Fruit fly (Drosophila melanogaster) whole organism, embryonic: ENCODE results near the gene CG43400.
A peak's percentile ranks its signal among the peaks of the same experiment; 100 is the strongest.

Experiments used
- Ada2b ChIP-seq: fragments of 200-800 bp; sonication (Bioruptor generic); IDR thresholded peaks from 2 replicates; pipeline ENCODE4 v1.3.6; 2022; ENCODE audit warnings: missing biosample characterization, missing genetic modification characterization
- Atf3 ChIP-seq: fragments of 200-800 bp; sonication (Bioruptor generic); optimal IDR thresholded peaks from 3 replicates; lab custom pipeline; 2016; ENCODE audit warnings: missing biosample characterization, missing genetic modification characterization
- CG11093 ChIP-seq: fragments of 200-800 bp; sonication (Bioruptor generic); IDR thresholded peaks from 3 replicates; pipeline ENCODE4 v1.3.6; 2022; ENCODE audit warnings: missing biosample characterization, missing genetic modification characterization
- CG11247 ChIP-seq: fragments of 200-800 bp; sonication (Bioruptor generic); IDR thresholded peaks from 2 replicates; pipeline ENCODE4 v1.3.6; 2022; ENCODE audit warnings: missing biosample characterization, missing genetic modification characterization
- CG1233 ChIP-seq: fragments of 200-800 bp; sonication (Bioruptor generic); optimal IDR thresholded peaks from 4 replicates; lab custom pipeline; 2018; ENCODE audit warnings: missing biosample characterization, mild to moderate bottlenecking, missing genetic modification characterization
- CG12659 ChIP-seq: fragments of 200-800 bp; sonication (Bioruptor generic); optimal IDR thresholded peaks from 3 replicates; lab custom pipeline; 2017; ENCODE audit warnings: mild to moderate bottlenecking, missing biosample characterization, missing genetic modification reagents, missing genetic modification characterization
- CG16779 ChIP-seq: fragments of 200-800 bp; sonication (Bioruptor generic); IDR thresholded peaks from 2 replicates; pipeline ENCODE4 v1.3.6; 2022; ENCODE audit warnings: missing biosample characterization, missing genetic modification characterization
- CG17328 ChIP-seq: fragments of 200-800 bp; sonication (Bioruptor generic); IDR thresholded peaks from 2 replicates; pipeline ENCODE4 v1.3.6; 2022; ENCODE audit warnings: missing biosample characterization, missing genetic modification characterization
- CG18764 ChIP-seq: fragments of 200-800 bp; sonication (Bioruptor generic); optimal IDR thresholded peaks from 3 replicates; lab custom pipeline; 2016; ENCODE audit warnings: missing biosample characterization, missing genetic modification characterization
- CG2678 ChIP-seq: fragments of 200-800 bp; sonication (Bioruptor generic); optimal IDR thresholded peaks from 3 replicates; lab custom pipeline; 2019; ENCODE audit warnings: missing biosample characterization, mild to moderate bottlenecking, missing genetic modification characterization, moderate library complexity
- CG30020 ChIP-seq: fragments of 200-800 bp; optimal IDR thresholded peaks from 2 replicates; lab custom pipeline; 2019; ENCODE audit warnings: missing biosample characterization, mild to moderate bottlenecking, missing genetic modification characterization, moderate library complexity
- CG32532 ChIP-seq: fragments of 200-800 bp; sonication (Bioruptor generic); IDR thresholded peaks from 2 replicates; pipeline ENCODE4 v1.3.6; 2022; ENCODE audit warnings: missing biosample characterization, missing genetic modification characterization
- CG5953 ChIP-seq: fragments of 200-800 bp; sonication (Bioruptor generic); IDR thresholded peaks from 2 replicates; pipeline ENCODE4 v1.3.6; 2022; ENCODE audit warnings: missing biosample characterization, missing genetic modification characterization
- CG6254 ChIP-seq: fragments of 200-800 bp; sonication (Bioruptor generic); optimal IDR thresholded peaks from 3 replicates; lab custom pipeline; 2017; ENCODE audit warnings: mild to moderate bottlenecking, missing biosample characterization, missing genetic modification reagents, missing genetic modification characterization
- CG8478 ChIP-seq: fragments of >200 bp; optimal IDR thresholded peaks from 2 replicates; lab custom pipeline; 2018
- CHES-1-like ChIP-seq: fragments of 200-800 bp; sonication (Bioruptor generic); optimal IDR thresholded peaks from 2 replicates; lab custom pipeline; 2016; ENCODE audit warnings: missing biosample characterization, missing genetic modification characterization
- CrebB ChIP-seq: fragments of 200-800 bp; sonication (Bioruptor generic); optimal IDR thresholded peaks from 3 replicates; lab custom pipeline; 2018; ENCODE audit warnings: missing biosample characterization, mild to moderate bottlenecking, missing genetic modification characterization
- D ChIP-seq, 2 experiments: fragments of 200-800 bp in 1 of 2; fragments of >200 bp in 1 of 2; sonication (Bioruptor generic) in 1 of 2; optimal IDR thresholded peaks; 2 replicates in 1 of 2; 3 replicates in 1 of 2; lab custom pipeline; 2017; ENCODE audit warnings: mild to moderate bottlenecking in 1 of 2, missing biosample characterization in 1 of 2, missing genetic modification characterization in 1 of 2, missing genetic modification reagents in 1 of 2
- Elba2 ChIP-seq: fragments of 200-800 bp; sonication (Bioruptor generic); optimal IDR thresholded peaks from 3 replicates; lab custom pipeline; 2016; ENCODE audit warnings: missing biosample characterization, missing genetic modification characterization
- H15 ChIP-seq: fragments of 200-800 bp; sonication (Bioruptor generic); IDR thresholded peaks from 3 replicates; pipeline ENCODE4 v1.3.6; 2022; ENCODE audit warnings: missing biosample characterization, missing genetic modification characterization
- HLH4C ChIP-seq: fragments of 200-800 bp; sonication (Bioruptor generic); IDR thresholded peaks from 3 replicates; pipeline ENCODE4 v1.3.6; 2022; ENCODE audit warnings: missing biosample characterization, missing genetic modification characterization; ENCODE audit not compliant: partially characterized antibody
- HLH54F ChIP-seq: fragments of 200-800 bp; sonication (Bioruptor generic); optimal IDR thresholded peaks from 3 replicates; lab custom pipeline; 2016; ENCODE audit warnings: missing biosample characterization, missing genetic modification characterization
- HLHmδ ChIP-seq: fragments of 200-800 bp; sonication (Bioruptor generic); optimal IDR thresholded peaks from 2 replicates; lab custom pipeline; 2018; ENCODE audit warnings: missing biosample characterization, mild to moderate bottlenecking, missing genetic modification characterization, moderate library complexity
- Hr78 ChIP-seq, 2 experiments: fragments of 200-800 bp in 1 of 2; fragments of >200 bp in 1 of 2; sonication (Bioruptor generic) in 1 of 2; optimal IDR thresholded peaks; 2 replicates each; lab custom pipeline; 2017 to 2019; ENCODE audit warnings: missing biosample characterization in 2 of 2, missing genetic modification characterization in 2 of 2, mild to moderate bottlenecking in 1 of 2, moderate library complexity in 1 of 2
- Med ChIP-seq: fragments of 200-800 bp; sonication (Bioruptor generic); peaks from one replicate; lab custom pipeline; 2016; ENCODE audit warnings: missing biosample characterization, missing genetic modification characterization, mild to moderate bottlenecking, inconsistent platforms, moderate library complexity
- NC2β ChIP-seq: fragments of 200-800 bp; sonication (Bioruptor generic); optimal IDR thresholded peaks from 2 replicates; lab custom pipeline; 2016; ENCODE audit warnings: missing biosample characterization, missing genetic modification characterization
- NfI ChIP-seq: fragments of 200-800 bp; sonication (Bioruptor generic); optimal IDR thresholded peaks from 3 replicates; lab custom pipeline; 2018; ENCODE audit warnings: missing biosample characterization, mild to moderate bottlenecking, missing genetic modification characterization, moderate library complexity
- PHDP ChIP-seq: fragments of 200-800 bp; sonication (Bioruptor generic); optimal IDR thresholded peaks from 3 replicates; lab custom pipeline; 2018; ENCODE audit warnings: missing biosample characterization, mild to moderate bottlenecking, missing genetic modification characterization, moderate library complexity
- ash1 ChIP-seq: fragments of 200-800 bp; sonication (Bioruptor generic); optimal IDR thresholded peaks from 2 replicates; lab custom pipeline; 2018; ENCODE audit warnings: missing biosample characterization, mild to moderate bottlenecking, missing genetic modification characterization
- az2 ChIP-seq: fragments of 200-800 bp; sonication (Bioruptor generic); optimal IDR thresholded peaks from 3 replicates; lab custom pipeline; 2016; ENCODE audit warnings: missing biosample characterization, missing genetic modification characterization
- corto ChIP-seq: fragments of 200-800 bp; sonication (Bioruptor generic); optimal IDR thresholded peaks from 2 replicates; lab custom pipeline; 2016; ENCODE audit warnings: missing biosample characterization, mild to moderate bottlenecking, missing genetic modification characterization, moderate library complexity
- eve ChIP-seq, 2 experiments: fragments of >200 bp; optimal IDR thresholded peaks; 2 replicates each; lab custom pipeline; 2017; ENCODE audit warnings: missing biosample characterization in 2 of 2, missing genetic modification characterization in 2 of 2
- fd3F ChIP-seq: fragments of 200-800 bp; sonication (Bioruptor generic); optimal IDR thresholded peaks from 2 replicates; lab custom pipeline; 2018; ENCODE audit warnings: missing biosample characterization, mild to moderate bottlenecking, missing genetic modification characterization, moderate library complexity
- fru ChIP-seq: fragments of >200 bp; optimal IDR thresholded peaks from 2 replicates; lab custom pipeline; 2017
- gro ChIP-seq: fragments of 200-800 bp; sonication (Bioruptor generic); optimal IDR thresholded peaks from 2 replicates; lab custom pipeline; 2016; ENCODE audit warnings: missing biosample characterization, missing genetic modification characterization
- inv ChIP-seq: fragments of 200-800 bp; sonication (Bioruptor generic); IDR thresholded peaks from 2 replicates; pipeline ENCODE4 v1.3.6; 2022; ENCODE audit warnings: missing biosample characterization, missing genetic modification characterization; ENCODE audit not compliant: partially characterized antibody
- nmo ChIP-seq: fragments of 200-800 bp; sonication (Bioruptor generic); optimal IDR thresholded peaks from 2 replicates; lab custom pipeline; 2018; ENCODE audit warnings: missing biosample characterization, mild to moderate bottlenecking, missing genetic modification characterization, moderate library complexity
- pho ChIP-seq: fragments of 200-800 bp; sonication (Bioruptor generic); optimal IDR thresholded peaks from 2 replicates; lab custom pipeline; 2016; ENCODE audit warnings: missing biosample characterization, missing genetic modification characterization
- phol ChIP-seq: fragments of 200-800 bp; sonication (Bioruptor generic); optimal IDR thresholded peaks from 3 replicates; lab custom pipeline; 2018; ENCODE audit warnings: missing biosample characterization, mild to moderate bottlenecking, missing genetic modification characterization, moderate library complexity
- prd ChIP-seq, 3 experiments: fragments of >200 bp in 2 of 3; fragments of 200-800 bp in 1 of 3; sonication (Bioruptor generic) in 1 of 3; optimal IDR thresholded peaks in 2 of 3; IDR thresholded peaks in 1 of 3; 2 replicates in 2 of 3; 3 replicates in 1 of 3; pipeline versions ENCODE4 v1.3.6 to Lab custom; 2017 to 2022; ENCODE audit warnings: missing biosample characterization in 1 of 3, missing genetic modification characterization in 1 of 3
- schlank ChIP-seq: fragments of 200-800 bp; sonication (Bioruptor generic); optimal IDR thresholded peaks from 2 replicates; lab custom pipeline; 2018; ENCODE audit warnings: missing biosample characterization, mild to moderate bottlenecking, missing genetic modification characterization
- slbo ChIP-seq: fragments of 200-800 bp; sonication (Bioruptor generic); IDR thresholded peaks from 2 replicates; pipeline ENCODE4 v1.3.6; 2022; ENCODE audit warnings: missing biosample characterization, missing genetic modification characterization
- tgo ChIP-seq: fragments of 200-800 bp; sonication (Bioruptor generic); IDR thresholded peaks from 3 replicates; pipeline ENCODE4 v1.3.6; 2022; ENCODE audit warnings: missing biosample characterization, missing genetic modification characterization
- tio ChIP-seq: fragments of 200-800 bp; sonication (Bioruptor generic); optimal IDR thresholded peaks from 2 replicates; lab custom pipeline; 2017; ENCODE audit warnings: missing biosample characterization, missing genetic modification characterization, inconsistent platforms
- tx ChIP-seq: fragments of 200-800 bp; sonication (Bioruptor generic); optimal IDR thresholded peaks from 2 replicates; lab custom pipeline; 2016; ENCODE audit warnings: missing biosample characterization, missing genetic modification characterization
- usp ChIP-seq: fragments of >200 bp; optimal IDR thresholded peaks from 2 replicates; lab custom pipeline; 2017; ENCODE audit warnings: missing biosample characterization, missing genetic modification characterization
- wek ChIP-seq: fragments of 200-800 bp; sonication (Bioruptor generic); optimal IDR thresholded peaks from 3 replicates; lab custom pipeline; 2018; ENCODE audit warnings: missing biosample characterization, mild to moderate bottlenecking, missing genetic modification characterization, moderate library complexity
- zen ChIP-seq: fragments of 200-800 bp; sonication (Bioruptor generic); optimal IDR thresholded peaks from 3 replicates; lab custom pipeline; 2018; ENCODE audit warnings: missing biosample characterization, mild to moderate bottlenecking, missing genetic modification characterization, moderate library complexity
- zfh2 ChIP-seq: fragments of 200-800 bp; sonication (Bioruptor generic); optimal IDR thresholded peaks from 2 replicates; lab custom pipeline; 2016; ENCODE audit warnings: missing biosample characterization, missing genetic modification characterization

Gene CG43400

dm6 chr2L:8464107-8464582, 26.4 kb upstream of the CG43400 start, which contains the start of gene prg (continued):
- TF ChIP-seq HLHmδ (no peak), CG6254 (GFP tag; lab: Kevin White, UChicago) (no peak), CG18764 (GFP tag; lab: Kevin White, UChicago) (peak; percentile 16), HLH4C (GFP tag; lab: Robert Waterston, UW) (peak; percentile 97), gro (peak; percentile 73), wek (GFP tag; lab: Kevin White, UChicago) (no peak), Atf3 (GFP tag; lab: Kevin White, UChicago) (peak; percentile 24), CG2678 (tag; lab: Kevin White, UChicago) (peak; percentile 77), H15 (GFP tag; lab: Robert Waterston, UW) (peak; percentile 49; the same call in 1 of the 3 replicates), CG32532 (GFP tag; lab: Robert Waterston, UW) (peak; percentile 53; the same call in 1 of the 2 replicates), pho (GFP tag; lab: Kevin White, UChicago) (peak; percentile 78), eve (GFP tag; optimal IDR thresholded peaks at IDR 0.05; lab: Kevin White, UChicago) (no peak), nmo (peak; percentile 66), prd (optimal IDR thresholded peaks at IDR 0.05; lab: Kevin White, UChicago) (no peak), prd (GFP tag; IDR thresholded peaks at IDR 0.05; lab: Robert Waterston, UW) (no peak; the same call in 2 of the 3 replicates), CG12659 (peak; percentile 70), slbo (peak; percentile 66), CG8478 (lab: Kevin White, UChicago) (no peak), tx (GFP tag; lab: Kevin White, UChicago) (peak; percentile 35), CrebB (tag; lab: Kevin White, UChicago) (peak; percentile 43), inv (GFP tag; lab: Robert Waterston, UW) (peak; percentile 90), CG30020 (tag; lab: Kevin White, UChicago) (peak; percentile 47), Med (GFP tag; lab: Kevin White, UChicago) (peak; percentile 94), CG1233 (GFP tag; lab: Kevin White, UChicago) (peak; percentile 46), HLH54F (peak; percentile 67), usp (GFP tag; lab: Kevin White, UChicago) (no peak), ash1 (no peak), phol (tag; lab: Kevin White, UChicago) (peak; percentile 76), tio (peak; percentile 28), fd3F (GFP tag; lab: Kevin White, UChicago) (peak; percentile 53), fru (lab: Kevin White, UChicago) (no peak), schlank (no peak), CG11247 (GFP tag; lab: Robert Waterston, UW) (peak; percentile 47; the same call in 1 of the 2 replicates), CG17328 (GFP tag; lab: Robert Waterston, UW) (peak; percentile 48; the same call in 1 of the 2 replicates), CG11093 (no peak), zen (tag; lab: Kevin White, UChicago) (peak; percentile 40), zfh2 (GFP tag; lab: Kevin White, UChicago) (peak; percentile 54), NC2β (GFP tag; lab: Kevin White, UChicago) (peak; percentile 2), NfI (GFP tag; lab: Kevin White, UChicago) (peak; percentile 74), az2 (GFP tag; lab: Kevin White, UChicago) (peak; percentile 54), D (optimal IDR thresholded peaks at IDR 0.05; lab: Kevin White, UChicago) (no peak), D (GFP tag; optimal IDR thresholded peaks at IDR 0.05; lab: Kevin White, UChicago) (peak; percentile 17), CHES-1-like (peak; percentile 54), tgo (peak; percentile 67), corto (GFP tag; lab: Kevin White, UChicago) (no peak), CG16779 (GFP tag; lab: Robert Waterston, UW) (0 out of 2 replicates have a peak, but pooled peaks have one; percentile 58), PHDP (tag; lab: Kevin White, UChicago) (peak; percentile 69), Ada2b (GFP tag; lab: Robert Waterston, UW) (peak; percentile 67), Hr78 (GFP tag; optimal IDR thresholded peaks at IDR 0.05; lab: Kevin White, UChicago) (peak in 1 of 2 experiments; percentile 34), Elba2 (peak; percentile 25), CG5953 (GFP tag; lab: Robert Waterston, UW) (peak; percentile 18; the same call in 1 of the 2 replicates)
